Worm (Caenorhabditis elegans): Measurements from ENCODE around the gene W09G12.8.

The W09G12.8 gene

DNA sequence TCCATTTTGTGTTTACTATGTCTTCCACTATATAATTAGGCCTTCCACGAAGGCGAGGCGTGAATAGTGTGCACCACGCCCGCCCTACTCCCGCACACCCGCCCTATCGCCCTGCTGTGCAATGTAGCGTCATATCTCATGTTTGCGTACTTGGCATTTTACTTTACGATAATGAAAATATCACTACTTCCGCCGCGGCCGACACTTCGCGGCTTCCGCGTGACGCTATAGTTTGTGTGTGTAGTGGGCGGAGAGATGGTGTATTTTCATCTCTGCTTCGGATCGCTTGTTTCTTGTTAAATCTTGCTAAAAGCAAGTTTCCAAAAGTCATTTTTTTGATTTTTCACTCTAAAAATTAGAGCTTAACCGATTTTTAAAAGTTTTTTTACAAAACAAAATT lies 34.5 kb downstream of the W09G12.8 start:
- TF ChIP-seq tbx-11 (GFP tag; IDR thresholded peaks at IDR 0.05): no peak
- TF ChIP-seq aly-1 (tag; optimal IDR thresholded peaks at IDR 0.05): no peak
- no peak for TF ChIP-seq hmbx-1 (tag; optimal IDR thresholded peaks at IDR 0.05)
- TF ChIP-seq ama-1 (optimal IDR thresholded peaks at IDR 0.05): no peak
- TF ChIP-seq hnd-1 (tag; optimal IDR thresholded peaks at IDR 0.05): no peak
- no peak for TF ChIP-seq scrt-1 (GFP tag; IDR thresholded peaks at IDR 0.05)
- TF ChIP-seq B0310.2 (tag; optimal IDR thresholded peaks at IDR 0.05): no peak
- no peak for TF ChIP-seq pes-1 (GFP tag; IDR thresholded peaks at IDR 0.05)
- TF ChIP-seq tra-4 (tag; optimal IDR thresholded peaks at IDR 0.05): no peak
- no peak for TF ChIP-seq tbx-37 (GFP tag; conservative IDR thresholded peaks at IDR 0.05)
- no peak for TF ChIP-seq hmg-4 (GFP tag; optimal IDR thresholded peaks at IDR 0.05)

DNA sequence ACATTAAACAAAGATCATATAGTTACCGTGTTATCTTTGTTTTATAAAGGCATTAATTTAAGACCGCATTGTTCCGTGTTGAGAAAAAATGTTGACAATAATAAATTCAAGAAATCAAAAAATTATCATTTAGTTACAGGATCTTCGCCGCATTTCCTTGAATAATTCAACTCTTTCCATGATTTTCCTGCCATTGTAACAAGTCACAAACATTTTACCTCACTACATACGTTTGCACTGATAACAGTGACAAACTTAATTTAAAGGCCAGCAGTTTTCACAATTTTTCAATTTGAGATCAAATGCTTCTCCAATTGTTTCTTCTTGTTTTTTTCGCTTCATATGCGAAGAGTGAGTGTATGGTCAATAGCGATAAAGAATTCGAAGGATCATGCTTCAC lies 35.0 kb downstream of the W09G12.8 start, which contains the start of gene clec-169:
Gene clec-169, plus strand, starts transcription at position 301 of the 400 bp plus-strand sequence.
- TF ChIP-seq flt-1 (GFP tag; IDR thresholded peaks at IDR 0.05) (no peak), aly-1 (tag; optimal IDR thresholded peaks at IDR 0.05) (no peak)

DNA sequence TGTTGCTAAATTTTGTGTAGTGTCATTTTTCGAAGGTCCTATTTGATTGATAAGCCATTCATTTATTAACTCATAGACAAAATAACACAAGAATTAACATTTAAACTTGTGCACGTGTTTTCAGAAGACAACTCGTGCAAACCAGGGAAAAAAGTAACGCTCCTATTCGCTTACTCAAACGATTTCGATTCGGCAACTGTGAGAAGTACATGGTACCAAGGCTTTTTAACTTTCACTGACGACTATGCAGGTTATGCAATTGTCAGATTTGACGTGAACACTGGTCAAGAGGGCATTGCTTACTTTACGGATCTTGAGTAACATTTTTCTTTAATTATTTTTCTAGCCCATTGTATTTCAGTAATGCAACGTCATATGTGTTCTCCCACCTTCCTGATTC lies 35.9 kb downstream of the W09G12.8 start:
- no peak for TF ChIP-seq tbx-37 (GFP tag; conservative IDR thresholded peaks at IDR 0.05)
- TF ChIP-seq ceh-36 (tag; optimal IDR thresholded peaks at IDR 0.05): no peak
- TF ChIP-seq hmg-4 (GFP tag; optimal IDR thresholded peaks at IDR 0.05): no peak
- TF ChIP-seq scrt-1 (GFP tag; IDR thresholded peaks at IDR 0.05): no peak
- no peak for TF ChIP-seq aly-1 (tag; optimal IDR thresholded peaks at IDR 0.05)
- no peak for TF ChIP-seq flt-1 (GFP tag; IDR thresholded peaks at IDR 0.05)
- TF ChIP-seq tra-4 (tag; optimal IDR thresholded peaks at IDR 0.05): no peak
- no peak for TF ChIP-seq hmbx-1 (tag; optimal IDR thresholded peaks at IDR 0.05)
- no peak for TF ChIP-seq B0310.2 (tag; optimal IDR thresholded peaks at IDR 0.05)
- TF ChIP-seq ceh-13 (GFP tag; optimal IDR thresholded peaks at IDR 0.05): no peak
- no peak for TF ChIP-seq F13C5.2 (tag; optimal IDR thresholded peaks at IDR 0.05)
- TF ChIP-seq tbx-11 (GFP tag; IDR thresholded peaks at IDR 0.05): no peak
- TF ChIP-seq ets-7 (tag; optimal IDR thresholded peaks at IDR 0.05): no peak
- TF ChIP-seq hnd-1 (tag; optimal IDR thresholded peaks at IDR 0.05): no peak
- no peak for TF ChIP-seq sea-1 (GFP tag; conservative IDR thresholded peaks at IDR 0.05)
- no peak for TF ChIP-seq ama-1 (optimal IDR thresholded peaks at IDR 0.05)
- no peak for TF ChIP-seq pes-1 (GFP tag; IDR thresholded peaks at IDR 0.05)

DNA sequence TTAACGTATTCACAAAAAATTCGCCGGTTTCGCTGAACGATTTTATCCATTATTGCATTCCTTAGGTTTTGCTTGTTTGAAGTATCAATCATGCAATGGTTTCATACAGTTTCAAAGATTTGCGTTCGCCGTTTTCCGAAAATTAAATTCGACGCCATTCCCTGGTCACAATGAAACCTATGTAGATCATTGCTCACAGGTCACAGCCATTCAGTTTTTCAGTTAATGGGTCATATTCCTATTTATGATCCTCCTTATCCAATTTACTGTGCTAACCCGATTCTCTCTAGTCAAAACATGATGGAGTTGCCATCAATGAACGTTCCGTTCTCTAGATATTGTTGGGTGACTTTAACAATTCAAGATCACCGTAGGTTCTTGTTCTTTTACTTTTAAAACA lies 38.9 kb downstream of the W09G12.8 start, which contains the start of gene F38A1.13:
Gene F38A1.13, plus strand, starts transcription at position 301 of the 400 bp plus-strand sequence.
- no peak for TF ChIP-seq tra-4 (tag; optimal IDR thresholded peaks at IDR 0.05)
- TF ChIP-seq tbx-37 (GFP tag; conservative IDR thresholded peaks at IDR 0.05): no peak
- no peak for TF ChIP-seq sea-1 (GFP tag; conservative IDR thresholded peaks at IDR 0.05)
- no peak for TF ChIP-seq B0310.2 (tag; optimal IDR thresholded peaks at IDR 0.05)
- TF ChIP-seq flt-1 (GFP tag; IDR thresholded peaks at IDR 0.05): no peak
- TF ChIP-seq F13C5.2 (tag; optimal IDR thresholded peaks at IDR 0.05): no peak
- TF ChIP-seq ama-1 (optimal IDR thresholded peaks at IDR 0.05): no peak
- TF ChIP-seq pes-1 (GFP tag; IDR thresholded peaks at IDR 0.05): no peak
- TF ChIP-seq ets-7 (tag; optimal IDR thresholded peaks at IDR 0.05): no peak
- TF ChIP-seq ceh-36 (tag; optimal IDR thresholded peaks at IDR 0.05): no peak

- TF ChIP-seq hmbx-1 (tag; optimal IDR thresholded peaks at IDR 0.05) (no peak), sea-1 (GFP tag; conservative IDR thresholded peaks at IDR 0.05) (no peak), tbx-37 (GFP tag; conservative IDR thresholded peaks at IDR 0.05) (no peak), hmg-4 (GFP tag; optimal IDR thresholded peaks at IDR 0.05) (no peak)
Measured at ce11 chrIV:1266138-1266537, 40.2 kb downstream of the W09G12.8 start.

DNA sequence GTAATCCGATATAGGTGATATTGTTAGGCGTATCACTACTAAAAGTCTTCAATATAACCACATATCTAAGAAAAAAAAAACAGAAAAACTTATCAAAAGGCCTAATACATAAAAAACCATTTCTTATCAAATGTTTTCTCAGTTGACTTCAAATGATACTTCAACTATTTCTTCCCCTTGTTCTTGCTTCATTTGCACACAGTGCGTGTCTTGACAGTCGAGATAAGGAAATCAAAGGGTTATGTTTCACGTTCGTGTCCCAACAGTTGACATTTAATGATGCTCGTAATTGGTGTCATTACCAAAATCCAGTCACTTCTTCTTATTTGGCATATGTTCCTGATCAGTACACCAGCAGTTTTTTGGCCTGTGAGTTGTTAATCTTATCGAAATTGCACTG lies 40.7 kb downstream of the W09G12.8 start, which contains the start of gene clec-170:
Gene clec-170, plus strand, starts transcription at position 143 of the 400 bp plus-strand sequence.
- TF ChIP-seq F13C5.2 (tag; optimal IDR thresholded peaks at IDR 0.05): no peak
- TF ChIP-seq ceh-36 (tag; optimal IDR thresholded peaks at IDR 0.05): no peak
- no peak for TF ChIP-seq hmg-4 (GFP tag; optimal IDR thresholded peaks at IDR 0.05)
- no peak for TF ChIP-seq sea-1 (GFP tag; conservative IDR thresholded peaks at IDR 0.05)
- TF ChIP-seq tbx-11 (GFP tag; IDR thresholded peaks at IDR 0.05): no peak
- no peak for TF ChIP-seq tbx-37 (GFP tag; conservative IDR thresholded peaks at IDR 0.05)
- TF ChIP-seq ets-7 (tag; optimal IDR thresholded peaks at IDR 0.05): no peak
- TF ChIP-seq hmbx-1 (tag; optimal IDR thresholded peaks at IDR 0.05): no peak
- TF ChIP-seq hnd-1 (tag; optimal IDR thresholded peaks at IDR 0.05): no peak
- TF ChIP-seq ama-1 (optimal IDR thresholded peaks at IDR 0.05): no peak
- TF ChIP-seq flt-1 (GFP tag; IDR thresholded peaks at IDR 0.05): no peak
- TF ChIP-seq B0310.2 (tag; optimal IDR thresholded peaks at IDR 0.05): no peak
- TF ChIP-seq ceh-13 (GFP tag; optimal IDR thresholded peaks at IDR 0.05): no peak
- no peak for TF ChIP-seq aly-1 (tag; optimal IDR thresholded peaks at IDR 0.05)
- TF ChIP-seq scrt-1 (GFP tag; IDR thresholded peaks at IDR 0.05): no peak
- TF ChIP-seq tra-4 (tag; optimal IDR thresholded peaks at IDR 0.05): no peak
- TF ChIP-seq pes-1 (GFP tag; IDR thresholded peaks at IDR 0.05): no peak

- TF ChIP-seq tra-4 (tag; optimal IDR thresholded peaks at IDR 0.05): no peak
- no peak for TF ChIP-seq scrt-1 (GFP tag; IDR thresholded peaks at IDR 0.05)
- no peak for TF ChIP-seq hnd-1 (tag; optimal IDR thresholded peaks at IDR 0.05)
- no peak for TF ChIP-seq hmg-4 (GFP tag; optimal IDR thresholded peaks at IDR 0.05)
- TF ChIP-seq aly-1 (tag; optimal IDR thresholded peaks at IDR 0.05): no peak
- TF ChIP-seq ets-7 (tag; optimal IDR thresholded peaks at IDR 0.05): no peak
- no peak for TF ChIP-seq hmbx-1 (tag; optimal IDR thresholded peaks at IDR 0.05)
- TF ChIP-seq F13C5.2 (tag; optimal IDR thresholded peaks at IDR 0.05): no peak
- no peak for TF ChIP-seq tbx-11 (GFP tag; IDR thresholded peaks at IDR 0.05)
- no peak for TF ChIP-seq ceh-13 (GFP tag; optimal IDR thresholded peaks at IDR 0.05)
- no peak for TF ChIP-seq flt-1 (GFP tag; IDR thresholded peaks at IDR 0.05)
- no peak for TF ChIP-seq sea-1 (GFP tag; conservative IDR thresholded peaks at IDR 0.05)
- no peak for TF ChIP-seq ama-1 (optimal IDR thresholded peaks at IDR 0.05)
- no peak for TF ChIP-seq ceh-36 (tag; optimal IDR thresholded peaks at IDR 0.05)
- TF ChIP-seq pes-1 (GFP tag; IDR thresholded peaks at IDR 0.05): no peak
- no peak for TF ChIP-seq B0310.2 (tag; optimal IDR thresholded peaks at IDR 0.05)
- no peak for TF ChIP-seq tbx-37 (GFP tag; conservative IDR thresholded peaks at IDR 0.05)
Measured at ce11 chrIV:1274583-1274982, 48.6 kb downstream of the W09G12.8 start, which contains the start of gene C09E9.1. TSS of gene C09E9.1 (plus strand) at chrIV:1274868.

DNA sequence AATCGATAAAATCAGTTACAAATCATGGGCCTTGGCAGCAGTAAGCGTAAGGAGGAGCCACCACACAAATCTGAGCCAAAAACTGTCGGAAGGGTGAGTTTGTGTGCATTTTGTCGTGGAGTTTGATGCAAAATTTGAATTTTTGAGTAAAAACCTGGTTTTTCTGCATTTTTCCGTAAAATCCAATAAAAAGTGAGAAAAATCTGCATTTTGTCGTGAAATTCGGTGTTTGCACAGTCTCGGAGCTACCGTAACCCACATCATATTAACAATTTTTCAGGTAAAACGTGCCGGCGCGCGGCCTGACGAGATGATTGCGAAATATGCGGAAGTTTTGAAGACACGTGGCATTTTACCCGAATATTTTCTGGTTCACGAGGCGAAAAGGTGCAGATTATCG lies 49.9 kb downstream of the W09G12.8 start:
- no peak for TF ChIP-seq tbx-37 (GFP tag; conservative IDR thresholded peaks at IDR 0.05)
- no peak for TF ChIP-seq flt-1 (GFP tag; IDR thresholded peaks at IDR 0.05)
- no peak for TF ChIP-seq hmbx-1 (tag; optimal IDR thresholded peaks at IDR 0.05)
- no peak for TF ChIP-seq tra-4 (tag; optimal IDR thresholded peaks at IDR 0.05)
- no peak for TF ChIP-seq tbx-11 (GFP tag; IDR thresholded peaks at IDR 0.05)
- TF ChIP-seq aly-1 (tag; optimal IDR thresholded peaks at IDR 0.05): no peak
- no peak for TF ChIP-seq sea-1 (GFP tag; conservative IDR thresholded peaks at IDR 0.05)
- TF ChIP-seq ceh-36 (tag; optimal IDR thresholded peaks at IDR 0.05): no peak
- no peak for TF ChIP-seq B0310.2 (tag; optimal IDR thresholded peaks at IDR 0.05)
- no peak for TF ChIP-seq scrt-1 (GFP tag; IDR thresholded peaks at IDR 0.05)
- no peak for TF ChIP-seq pes-1 (GFP tag; IDR thresholded peaks at IDR 0.05)
- TF ChIP-seq F13C5.2 (tag; optimal IDR thresholded peaks at IDR 0.05): no peak
- no peak for TF ChIP-seq hmg-4 (GFP tag; optimal IDR thresholded peaks at IDR 0.05)
- TF ChIP-seq ets-7 (tag; optimal IDR thresholded peaks at IDR 0.05): no peak
- TF ChIP-seq ama-1 (optimal IDR thresholded peaks at IDR 0.05): no peak
- no peak for TF ChIP-seq hnd-1 (tag; optimal IDR thresholded peaks at IDR 0.05)
- TF ChIP-seq ceh-13 (GFP tag; optimal IDR thresholded peaks at IDR 0.05): no peak

Measured in whole organism, early embryonic.